Fruit fly (Drosophila melanogaster) whole organism, embryonic: ENCODE measurements around the gene DPCoAC.
A peak's percentile ranks its signal among the peaks of the same experiment; 100 is the strongest.

Experiments used
- ATbp ChIP-seq: fragments of 200-800 bp; sonication (Bioruptor generic); optimal IDR thresholded peaks from 2 replicates; lab custom pipeline; 2017; ENCODE audit warnings: missing biosample characterization, mild to moderate bottlenecking, missing genetic modification characterization, missing genetic modification reagents
- Atf-2 ChIP-seq: fragments of 200-800 bp; sonication (Bioruptor generic); optimal IDR thresholded peaks from 2 replicates; lab custom pipeline; 2016; ENCODE audit warnings: missing biosample characterization, missing genetic modification characterization
- CG10321 ChIP-seq: fragments of 200-800 bp; sonication (Bioruptor generic); IDR thresholded peaks from 2 replicates; pipeline ENCODE4 v1.3.6; 2022; ENCODE audit warnings: missing biosample characterization, missing genetic modification characterization
- CG10366 ChIP-seq: fragments of 200-800 bp; sonication (Bioruptor generic); IDR thresholded peaks from 2 replicates; pipeline ENCODE4 v1.3.6; 2022; ENCODE audit warnings: missing biosample characterization, missing genetic modification characterization
- CG10462 ChIP-seq: fragments of 200-800 bp; sonication (Bioruptor generic); optimal IDR thresholded peaks from 2 replicates; lab custom pipeline; 2016; ENCODE audit warnings: missing biosample characterization, missing genetic modification characterization
- CG10543 ChIP-seq: fragments of 200-800 bp; sonication (Bioruptor generic); optimal IDR thresholded peaks from 3 replicates; lab custom pipeline; 2017; ENCODE audit warnings: missing biosample characterization, mild to moderate bottlenecking, missing genetic modification characterization, moderate library complexity
- CG10959 ChIP-seq: fragments of 200-800 bp; sonication (Bioruptor generic); IDR thresholded peaks from 2 replicates; pipeline ENCODE4 v1.3.6; 2022; ENCODE audit warnings: missing biosample characterization, missing genetic modification characterization
- CG13894 ChIP-seq: fragments of 200-800 bp; sonication (Bioruptor generic); optimal IDR thresholded peaks from 3 replicates; lab custom pipeline; 2018; ENCODE audit warnings: missing biosample characterization, mild to moderate bottlenecking, missing genetic modification characterization, moderate library complexity
- CG15011 ChIP-seq: fragments of 200-800 bp; sonication (Bioruptor generic); optimal IDR thresholded peaks from 3 replicates; lab custom pipeline; 2018; ENCODE audit warnings: missing biosample characterization, mild to moderate bottlenecking, missing genetic modification characterization
- CG18599 ChIP-seq: fragments of 200-800 bp; sonication (Bioruptor generic); optimal IDR thresholded peaks from 3 replicates; lab custom pipeline; 2017; ENCODE audit warnings: missing biosample characterization, missing genetic modification characterization, mild to moderate bottlenecking, moderate library complexity, missing genetic modification reagents
- CG2712 ChIP-seq: fragments of 200-800 bp; optimal IDR thresholded peaks from 3 replicates; lab custom pipeline; 2019; ENCODE audit warnings: missing biosample characterization, mild to moderate bottlenecking, missing genetic modification characterization, moderate library complexity
- CG4707 ChIP-seq: fragments of 200-800 bp; sonication (Bioruptor generic); optimal IDR thresholded peaks from 2 replicates; lab custom pipeline; 2018; ENCODE audit warnings: missing biosample characterization, mild to moderate bottlenecking, missing genetic modification characterization, moderate library complexity
- CG6765 ChIP-seq: fragments of 200-800 bp; sonication (Bioruptor generic); optimal IDR thresholded peaks from 3 replicates; lab custom pipeline; 2017; ENCODE audit warnings: missing biosample characterization, mild to moderate bottlenecking, missing genetic modification characterization
- CG7839 ChIP-seq: fragments of 200-800 bp; sonication (Bioruptor generic); optimal IDR thresholded peaks from 3 replicates; lab custom pipeline; 2018; ENCODE audit warnings: missing biosample characterization, mild to moderate bottlenecking, missing genetic modification characterization, moderate library complexity
- CG8281 ChIP-seq: fragments of 200-800 bp; sonication (Bioruptor generic); optimal IDR thresholded peaks from 2 replicates; lab custom pipeline; 2018; ENCODE audit warnings: missing biosample characterization, mild to moderate bottlenecking, missing genetic modification characterization, moderate library complexity
- CG9932 ChIP-seq: fragments of 200-800 bp; sonication (Bioruptor generic); IDR thresholded peaks from 2 replicates; pipeline ENCODE4 v1.3.6; 2022; ENCODE audit warnings: missing biosample characterization, missing genetic modification characterization
- CkIIα-i1 ChIP-seq: fragments of 200-800 bp; sonication (Bioruptor generic); IDR thresholded peaks from 2 replicates; pipeline ENCODE4 v1.3.6; 2022; ENCODE audit warnings: missing biosample characterization, missing genetic modification characterization
- HmgD ChIP-seq: fragments of 200-800 bp; sonication (Bioruptor generic); optimal IDR thresholded peaks from 3 replicates; lab custom pipeline; 2016; ENCODE audit warnings: missing biosample characterization, missing genetic modification characterization
- HmgZ ChIP-seq: fragments of 200-800 bp; sonication (Bioruptor generic); optimal IDR thresholded peaks from 2 replicates; lab custom pipeline; 2018; ENCODE audit warnings: missing biosample characterization, mild to moderate bottlenecking, missing genetic modification characterization
- Hr39 ChIP-seq: fragments of >200 bp; optimal IDR thresholded peaks from 2 replicates; lab custom pipeline; 2017
- Rfx ChIP-seq: fragments of 200-800 bp; sonication (Bioruptor generic); IDR thresholded peaks from 2 replicates; pipeline ENCODE4 v1.3.6; 2022; ENCODE audit warnings: missing biosample characterization, missing genetic modification characterization
- Spps ChIP-seq: fragments of 200-800 bp; sonication (Bioruptor generic); optimal IDR thresholded peaks from 2 replicates; lab custom pipeline; 2018; ENCODE audit warnings: missing biosample characterization, mild to moderate bottlenecking, missing genetic modification characterization
- Trl ChIP-seq, 3 experiments: fragments of >200 bp in 2 of 3; fragments of 200-800 bp in 1 of 3; sonication (Bioruptor generic) in 1 of 3; optimal IDR thresholded peaks; 2 replicates in 1 of 3; 3 replicates in 2 of 3; lab custom pipeline; 2016 to 2017; ENCODE audit warnings: missing biosample characterization in 1 of 3, missing genetic modification characterization in 1 of 3
- ab ChIP-seq: fragments of 200-800 bp; sonication (Bioruptor generic); optimal IDR thresholded peaks from 2 replicates; lab custom pipeline; 2016; ENCODE audit warnings: missing biosample characterization, missing genetic modification characterization
- abd-A ChIP-seq: fragments of 200-800 bp; sonication (Bioruptor generic); optimal IDR thresholded peaks from 3 replicates; lab custom pipeline; 2019; ENCODE audit warnings: missing biosample characterization, mild to moderate bottlenecking, missing genetic modification characterization, moderate library complexity
- al ChIP-seq: fragments of 200-800 bp; sonication (Bioruptor generic); IDR thresholded peaks from 2 replicates; pipeline ENCODE4 v1.3.6; 2022; ENCODE audit warnings: missing biosample characterization, missing genetic modification characterization
- amos ChIP-seq: fragments of 200-800 bp; sonication (Bioruptor generic); IDR thresholded peaks from 2 replicates; pipeline ENCODE4 v1.3.6; 2022; ENCODE audit warnings: missing biosample characterization, missing genetic modification characterization; ENCODE audit not compliant: partially characterized antibody
- aop ChIP-seq: fragments of 200-800 bp; sonication (Bioruptor generic); IDR thresholded peaks from 2 replicates; pipeline ENCODE4 v1.3.6; 2022; ENCODE audit warnings: missing biosample characterization, missing genetic modification characterization
- bowl ChIP-seq: fragments of 200-800 bp; sonication (Bioruptor generic); IDR thresholded peaks from 2 replicates; pipeline ENCODE4 v1.3.6; 2022; ENCODE audit warnings: missing biosample characterization, missing genetic modification characterization
- da ChIP-seq: fragments of 200-800 bp; sonication (Bioruptor generic); optimal IDR thresholded peaks from 2 replicates; lab custom pipeline; 2016; ENCODE audit warnings: missing biosample characterization, missing genetic modification characterization
- danr ChIP-seq: fragments of 200-800 bp; sonication (Bioruptor generic); IDR thresholded peaks from 2 replicates; pipeline ENCODE4 v1.3.6; 2022; ENCODE audit warnings: missing biosample characterization, missing genetic modification characterization
- dati ChIP-seq: fragments of 200-800 bp; sonication (Bioruptor generic); IDR thresholded peaks from 2 replicates; pipeline ENCODE4 v1.3.6; 2022; ENCODE audit warnings: missing biosample characterization, missing genetic modification characterization
- dysf ChIP-seq: fragments of 200-800 bp; sonication (Bioruptor generic); IDR thresholded peaks from 3 replicates; pipeline ENCODE4 v1.3.6; 2022; ENCODE audit warnings: missing biosample characterization, missing genetic modification characterization
- eve ChIP-seq, 2 experiments: fragments of >200 bp; optimal IDR thresholded peaks; 2 replicates each; lab custom pipeline; 2017; ENCODE audit warnings: missing biosample characterization in 2 of 2, missing genetic modification characterization in 2 of 2
- fd102C ChIP-seq: fragments of 200-800 bp; sonication (Bioruptor generic); optimal IDR thresholded peaks from 2 replicates; lab custom pipeline; 2018; ENCODE audit warnings: missing biosample characterization, mild to moderate bottlenecking, missing genetic modification characterization, moderate library complexity
- gcm2 ChIP-seq: fragments of 200-800 bp; sonication (Bioruptor generic); optimal IDR thresholded peaks from 2 replicates; lab custom pipeline; 2016; ENCODE audit warnings: missing biosample characterization, missing genetic modification characterization
- gem ChIP-seq: fragments of 200-800 bp; sonication (Bioruptor generic); optimal IDR thresholded peaks from 2 replicates; lab custom pipeline; 2019; ENCODE audit warnings: missing biosample characterization, mild to moderate bottlenecking, missing genetic modification characterization, moderate library complexity
- grn ChIP-seq: fragments of 200-800 bp; sonication (Bioruptor generic); optimal IDR thresholded peaks from 3 replicates; lab custom pipeline; 2017; ENCODE audit warnings: missing biosample characterization, missing genetic modification characterization
- her ChIP-seq: fragments of 200-800 bp; sonication (Bioruptor generic); optimal IDR thresholded peaks from 2 replicates; lab custom pipeline; 2016; ENCODE audit warnings: missing biosample characterization, missing genetic modification characterization
- hth ChIP-seq: fragments of >200 bp; optimal IDR thresholded peaks from 2 replicates; lab custom pipeline; 2017; ENCODE audit warnings: inconsistent platforms
- lbe ChIP-seq: fragments of 200-800 bp; sonication (Bioruptor generic); optimal IDR thresholded peaks from 2 replicates; lab custom pipeline; 2016; ENCODE audit warnings: missing biosample characterization, mild to moderate bottlenecking, missing genetic modification characterization
- oc ChIP-seq: fragments of 200-800 bp; sonication (Bioruptor generic); optimal IDR thresholded peaks from 2 replicates; lab custom pipeline; 2018; ENCODE audit warnings: missing biosample characterization, mild to moderate bottlenecking, missing genetic modification characterization, moderate library complexity
- pita ChIP-seq: fragments of 200-800 bp; sonication (Bioruptor generic); optimal IDR thresholded peaks from 2 replicates; lab custom pipeline; 2017; ENCODE audit warnings: missing biosample characterization, mild to moderate bottlenecking, missing genetic modification characterization
- pros ChIP-seq: fragments of 200-800 bp; sonication (Bioruptor generic); optimal IDR thresholded peaks from 3 replicates; lab custom pipeline; 2019; ENCODE audit warnings: missing biosample characterization, mild to moderate bottlenecking, missing genetic modification characterization, moderate library complexity
- ranshi ChIP-seq: fragments of 200-800 bp; sonication (Bioruptor generic); IDR thresholded peaks from 2 replicates; pipeline ENCODE4 v1.3.6; 2022; ENCODE audit warnings: missing biosample characterization, missing genetic modification characterization
- salm ChIP-seq: fragments of 200-800 bp; sonication (Bioruptor generic); optimal IDR thresholded peaks from 2 replicates; lab custom pipeline; 2018; ENCODE audit warnings: missing biosample characterization, mild to moderate bottlenecking, missing genetic modification characterization
- sens ChIP-seq: fragments of 200-800 bp; sonication (Bioruptor generic); peaks from one replicate; lab custom pipeline; 2016; ENCODE audit warnings: missing biosample characterization, missing genetic modification characterization
- sna ChIP-seq: fragments of 200-800 bp; sonication (Bioruptor generic); IDR thresholded peaks from 2 replicates; pipeline ENCODE4 v1.3.6; 2022; ENCODE audit warnings: missing biosample characterization, missing genetic modification characterization; ENCODE audit not compliant: partially characterized antibody
- tna ChIP-seq: fragments of 200-800 bp; sonication (Bioruptor generic); IDR thresholded peaks from 2 replicates; pipeline ENCODE4 v1.3.6; 2022; ENCODE audit warnings: missing biosample characterization, missing genetic modification characterization; ENCODE audit not compliant: partially characterized antibody
- trem ChIP-seq: fragments of 200-800 bp; optimal IDR thresholded peaks from 3 replicates; lab custom pipeline; 2019; ENCODE audit warnings: missing biosample characterization, mild to moderate bottlenecking, missing genetic modification characterization, moderate library complexity
- tx ChIP-seq: fragments of 200-800 bp; sonication (Bioruptor generic); optimal IDR thresholded peaks from 2 replicates; lab custom pipeline; 2016; ENCODE audit warnings: missing biosample characterization, missing genetic modification characterization
- zfh2 ChIP-seq: fragments of 200-800 bp; sonication (Bioruptor generic); optimal IDR thresholded peaks from 2 replicates; lab custom pipeline; 2016; ENCODE audit warnings: missing biosample characterization, missing genetic modification characterization

The DPCoAC gene

dm6 chr3R:20579816-20580215, 22.3 kb upstream of the DPCoAC start, which contains the start of the genes EloB and Srp14 (continued):
- TF ChIP-seq oc (no peak), her (peak; percentile 65), CG10366 (peak; percentile 66), zfh2 (GFP tag; lab: Kevin White, UChicago) (peak; percentile 90), Trl (optimal IDR thresholded peaks at IDR 0.05; lab: Kevin White, UChicago) (no peak), Trl (GFP tag; optimal IDR thresholded peaks at IDR 0.05; lab: Kevin White, UChicago) (peak; percentile 69), CG10462 (peak; percentile 61), abd-A (tag; lab: Kevin White, UChicago) (no peak), hth (lab: Kevin White, UChicago) (no peak), amos (GFP tag; lab: Robert Waterston, UW) (peak; percentile 97), da (GFP tag; lab: Kevin White, UChicago) (peak; percentile 31), dysf (peak; percentile 72; the same call in 2 of the 3 replicates), al (GFP tag; lab: Robert Waterston, UW) (peak; percentile 78), tna (peak; percentile 90), CG2712 (peak; percentile 86), CG10959 (GFP tag; lab: Robert Waterston, UW) (peak; percentile 70), Hr39 (lab: Kevin White, UChicago) (no peak), Atf-2 (GFP tag; lab: Kevin White, UChicago) (peak; percentile 47), lbe (GFP tag; lab: Kevin White, UChicago) (peak; percentile 85), salm (tag; lab: Kevin White, UChicago) (peak; percentile 76), gem (tag; lab: Kevin White, UChicago) (peak; percentile 87), grn (GFP tag; lab: Kevin White, UChicago) (no peak), CG4707 (GFP tag; lab: Kevin White, UChicago) (peak; percentile 35), HmgD (GFP tag; lab: Kevin White, UChicago) (peak; percentile 49), CG6765 (GFP tag; lab: Kevin White, UChicago) (peak; percentile 78), eve (GFP tag; optimal IDR thresholded peaks at IDR 0.05; lab: Kevin White, UChicago) (no peak), CG10543 (peak; percentile 73), Rfx (GFP tag; lab: Robert Waterston, UW) (peak; percentile 92), CG8281 (tag; lab: Kevin White, UChicago) (no peak), ab (GFP tag; lab: Kevin White, UChicago) (no peak), sens (GFP tag; lab: Kevin White, UChicago) (peak; percentile 96), sna (GFP tag; lab: Robert Waterston, UW) (peak; percentile 98), CG18599 (GFP tag; lab: Kevin White, UChicago) (no peak), CG13894 (no peak), aop (GFP tag; lab: Robert Waterston, UW) (no peak), CkIIα-i1 (GFP tag; lab: Robert Waterston, UW) (no peak), fd102C (GFP tag; lab: Kevin White, UChicago) (no peak), ranshi (GFP tag; lab: Robert Waterston, UW) (no peak), CG15011 (no peak), gcm2 (GFP tag; lab: Kevin White, UChicago) (no peak), trem (tag; lab: Kevin White, UChicago) (peak; percentile 93), CG10321 (GFP tag; lab: Robert Waterston, UW) (no peak), pita (no peak), CG7839 (peak; percentile 77), danr (GFP tag; lab: Robert Waterston, UW) (peak; percentile 55), dati (GFP tag; lab: Robert Waterston, UW) (no peak), bowl (peak; percentile 18; the same call in 1 of the 2 replicates), tx (GFP tag; lab: Kevin White, UChicago) (peak; percentile 76), CG9932 (GFP tag; lab: Robert Waterston, UW) (peak; percentile 95), Spps (tag; lab: Kevin White, UChicago) (peak; percentile 63), ATbp (GFP tag; lab: Kevin White, UChicago) (peak; percentile 24), pros (GFP tag; lab: Kevin White, UChicago) (no peak), HmgZ (tag; lab: Kevin White, UChicago) (peak; percentile 90)
